Fruit fly (Drosophila melanogaster): ENCODE results near the gene CG7214.

The CG7214 gene

DNA sequence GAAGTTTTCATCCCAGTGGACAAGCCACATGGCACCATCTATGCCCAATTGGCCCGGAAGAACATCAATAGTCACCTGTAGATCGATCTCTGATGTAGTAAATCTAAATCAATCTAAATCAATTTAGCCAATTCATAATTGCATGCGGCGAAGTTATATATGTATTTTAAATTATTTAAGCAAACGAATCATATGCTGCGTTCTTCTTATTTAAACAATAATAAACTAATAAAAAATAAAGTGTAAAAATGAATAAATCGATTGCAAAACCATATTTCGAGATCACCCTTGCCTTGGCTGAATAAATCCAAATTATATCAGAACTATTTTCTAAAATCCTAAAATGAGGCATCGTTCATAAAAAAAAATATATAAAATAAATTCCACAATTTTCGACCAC lies 36.5 kb upstream of the CG7214 start, which contains the start of gene CG7164:
Gene CG7164 (plus strand): TSS at position 301 of the 400 bp plus-strand sequence.
- TF ChIP-seq toe (GFP tag; optimal IDR thresholded peaks at IDR 0.05) (no peak), CG33017 (tag; optimal IDR thresholded peaks at IDR 0.05) (no peak), CG1620 (GFP tag; optimal IDR thresholded peaks at IDR 0.05) (no peak), Hr96 (GFP tag; optimal IDR thresholded peaks at IDR 0.05) (no peak), CG14711 (tag; optimal IDR thresholded peaks at IDR 0.05) (no peak), kay (GFP tag; ENCODE audit: borderline replicate concordance) (no peak), bab1 (GFP tag; optimal IDR thresholded peaks at IDR 0.05) (no peak), tj (GFP tag; optimal IDR thresholded peaks at IDR 0.05) (no peak), pad (GFP tag; optimal IDR thresholded peaks at IDR 0.05) (no peak), CG12768 (GFP tag; optimal IDR thresholded peaks at IDR 0.05) (no peak), Mnt (GFP tag; optimal IDR thresholded peaks at IDR 0.05) (no peak), cnc (optimal IDR thresholded peaks at IDR 0.05) (no peak), CG5204 (GFP tag; optimal IDR thresholded peaks at IDR 0.05) (no peak)

DNA sequence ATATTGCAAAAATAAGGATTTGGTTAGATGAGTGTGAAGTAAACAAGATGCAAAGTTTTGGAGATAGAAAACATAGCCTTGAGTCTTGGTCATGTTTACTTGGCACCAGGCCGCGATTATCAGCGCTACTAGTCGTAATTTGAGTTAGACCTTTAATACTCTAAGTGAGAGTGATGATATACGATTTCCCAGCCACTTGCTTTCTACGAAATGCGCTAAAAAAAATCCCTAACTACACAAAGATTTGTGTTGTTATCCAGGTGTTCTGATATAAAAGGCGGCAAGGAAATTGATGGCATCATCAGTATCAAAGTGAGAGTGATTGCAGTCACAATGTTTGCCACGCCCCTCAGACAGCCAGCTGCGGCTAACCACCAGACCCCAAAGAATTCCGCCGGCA lies 35.1 kb upstream of the CG7214 start, which contains the start of gene Uro:
Gene Uro (plus strand): TSS at position 301 of the 400 bp plus-strand sequence.
- peak; percentile 28 for TF ChIP-seq cic (GFP tag; optimal IDR thresholded peaks at IDR 0.05)
- peak; percentile 41 for TF ChIP-seq kay (GFP tag; ENCODE audit: borderline replicate concordance)
- no peak for TF ChIP-seq CG5204 (GFP tag; optimal IDR thresholded peaks at IDR 0.05)
- TF ChIP-seq CG1620 (GFP tag; optimal IDR thresholded peaks at IDR 0.05) = no peak
- TF ChIP-seq CG12768 (GFP tag; optimal IDR thresholded peaks at IDR 0.05) = no peak
- no peak for TF ChIP-seq CG7101 (tag; optimal IDR thresholded peaks at IDR 0.05)
- no peak for TF ChIP-seq CG33017 (tag; optimal IDR thresholded peaks at IDR 0.05)
- no peak for TF ChIP-seq cnc (optimal IDR thresholded peaks at IDR 0.05)
- no peak for TF ChIP-seq Hr96 (GFP tag; optimal IDR thresholded peaks at IDR 0.05)
- no peak for TF ChIP-seq CG11617 (GFP tag; optimal IDR thresholded peaks at IDR 0.05)

DNA sequence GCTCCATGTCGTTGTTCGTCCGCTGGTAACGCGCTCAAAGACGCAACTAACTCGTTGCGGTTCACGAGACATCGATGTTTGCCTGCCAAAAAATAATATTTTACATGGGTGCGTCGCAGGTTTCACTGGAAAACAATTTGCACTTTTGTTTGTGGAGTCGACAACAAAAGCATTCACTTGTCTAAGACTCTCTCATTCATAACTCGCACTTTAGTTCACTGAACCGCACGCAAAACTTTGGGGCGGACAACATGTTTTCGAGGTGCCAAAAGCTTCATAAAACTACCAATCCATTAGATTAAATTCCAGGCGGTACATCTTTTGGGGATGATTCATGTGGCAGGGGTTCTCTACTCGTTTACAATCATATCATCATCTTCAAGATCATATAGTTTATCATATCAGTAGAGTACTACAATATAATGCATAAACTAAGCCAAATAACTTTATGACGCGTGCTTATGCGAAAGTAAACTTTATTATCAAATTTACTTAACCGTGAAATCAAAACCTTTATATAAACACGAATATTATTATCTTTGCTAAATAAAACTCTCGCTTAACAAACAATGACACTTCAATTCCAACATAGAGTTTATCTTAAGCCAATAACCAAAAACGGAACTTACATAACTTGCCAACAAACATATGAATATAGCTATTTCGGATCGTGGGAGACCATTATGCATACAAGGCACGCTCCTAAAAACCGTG lies 33.5 kb upstream of the CG7214 start, which contains the start of gene CG7179:
Gene CG7179 (minus strand): TSS at position 51 of the 714 bp plus-strand sequence.
- TF ChIP-seq tj (GFP tag; optimal IDR thresholded peaks at IDR 0.05) = no peak

DNA sequence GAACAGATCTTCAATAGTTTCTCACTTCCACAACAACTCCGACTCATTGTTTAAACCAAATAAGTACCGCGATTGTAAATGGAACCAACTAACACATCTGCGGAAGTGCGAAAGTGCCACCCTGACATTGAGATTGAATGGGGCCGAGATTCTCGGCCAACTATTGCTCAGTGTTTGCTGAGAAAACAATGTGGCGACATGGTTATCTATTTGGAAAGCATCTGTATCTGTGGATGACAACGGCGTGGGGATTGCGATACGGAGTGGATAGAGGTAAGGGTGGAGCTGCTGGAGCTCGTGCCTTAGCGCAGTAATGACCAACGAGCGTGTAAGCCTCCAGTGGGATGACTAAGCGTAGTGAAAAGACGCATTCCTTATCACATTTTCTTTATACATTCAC lies 30.6 kb upstream of the CG7214 start:
- no peak for TF ChIP-seq tj (GFP tag; optimal IDR thresholded peaks at IDR 0.05)
- peak; percentile 53 for TF ChIP-seq CG7045 (GFP tag; optimal IDR thresholded peaks at IDR 0.05)
- TF ChIP-seq pad (GFP tag; optimal IDR thresholded peaks at IDR 0.05) = no peak
- peak; percentile 0 for TF ChIP-seq CG7101 (tag; optimal IDR thresholded peaks at IDR 0.05)
- peak; percentile 65 for TF ChIP-seq cic (GFP tag; optimal IDR thresholded peaks at IDR 0.05)
- no peak for TF ChIP-seq CG1620 (GFP tag; optimal IDR thresholded peaks at IDR 0.05)

DNA sequence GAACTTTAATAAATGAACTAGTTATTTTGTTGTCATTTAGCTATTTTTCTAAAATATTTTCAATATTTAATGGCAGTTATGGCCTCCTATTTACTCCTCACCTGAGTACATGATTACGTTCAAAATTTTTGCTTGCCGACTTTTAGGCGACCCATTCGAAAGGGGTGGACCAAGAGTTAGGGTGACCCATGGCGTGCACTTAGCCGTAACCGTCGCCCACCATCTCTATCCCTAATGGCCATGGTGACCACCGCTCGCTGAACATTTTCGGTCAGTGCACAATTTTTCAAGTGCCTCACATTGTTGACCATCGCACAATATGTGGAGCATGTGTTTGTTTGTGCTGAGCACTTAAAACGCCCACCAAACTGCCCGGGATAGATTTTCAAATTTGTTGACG lies 27.3 kb upstream of the CG7214 start:
- TF ChIP-seq Hr96 (GFP tag; optimal IDR thresholded peaks at IDR 0.05) (no peak), CG14711 (tag; optimal IDR thresholded peaks at IDR 0.05) (no peak), tj (GFP tag; optimal IDR thresholded peaks at IDR 0.05) (no peak), CG7045 (GFP tag; optimal IDR thresholded peaks at IDR 0.05) (no peak), bab1 (GFP tag; optimal IDR thresholded peaks at IDR 0.05) (no peak), ovo (GFP tag; optimal IDR thresholded peaks at IDR 0.05) (no peak), CG12768 (GFP tag; optimal IDR thresholded peaks at IDR 0.05) (no peak)

DNA sequence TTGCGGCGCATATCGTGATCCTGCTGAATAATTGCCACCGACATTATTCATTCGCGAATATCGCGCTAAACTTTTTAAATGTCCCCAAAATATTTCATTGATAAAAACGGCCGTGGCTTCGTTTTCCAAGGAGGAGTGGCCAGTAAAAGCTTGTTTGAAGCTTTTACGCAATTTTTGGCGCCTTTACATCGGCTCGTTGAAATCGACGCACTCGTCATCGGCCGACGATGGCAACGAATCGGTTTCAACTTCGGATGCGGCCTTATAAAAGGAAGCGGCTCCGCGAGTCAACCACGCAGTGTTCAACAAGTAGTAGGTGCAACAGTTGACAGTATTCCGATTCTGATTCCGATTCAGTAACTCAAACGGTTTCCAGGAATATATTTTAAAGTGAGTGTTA lies 22.7 kb upstream of the CG7214 start, which contains the start of gene CG7191:
Gene CG7191 (plus strand): TSS at position 301 of the 400 bp plus-strand sequence.
- TF ChIP-seq Clk (GFP tag; optimal IDR thresholded peaks at IDR 0.05) = no peak
- no peak for TF ChIP-seq ovo (GFP tag; optimal IDR thresholded peaks at IDR 0.05)
- no peak for TF ChIP-seq CG7101 (tag; optimal IDR thresholded peaks at IDR 0.05)
- TF ChIP-seq bab1 (GFP tag; optimal IDR thresholded peaks at IDR 0.05) = no peak
- no peak for TF ChIP-seq Mnt (GFP tag; optimal IDR thresholded peaks at IDR 0.05)
- TF ChIP-seq kay (GFP tag; ENCODE audit: borderline replicate concordance) = no peak
- no peak for TF ChIP-seq pad (GFP tag; optimal IDR thresholded peaks at IDR 0.05)
- TF ChIP-seq CG12768 (GFP tag; optimal IDR thresholded peaks at IDR 0.05) = no peak
- TF ChIP-seq cnc (optimal IDR thresholded peaks at IDR 0.05) = no peak
- TF ChIP-seq CG7045 (GFP tag; optimal IDR thresholded peaks at IDR 0.05) = no peak
- TF ChIP-seq CG1620 (GFP tag; optimal IDR thresholded peaks at IDR 0.05) = no peak
- TF ChIP-seq CG11617 (GFP tag; optimal IDR thresholded peaks at IDR 0.05) = no peak
- TF ChIP-seq CG5204 (GFP tag; optimal IDR thresholded peaks at IDR 0.05) = no peak
- TF ChIP-seq CG14711 (tag; optimal IDR thresholded peaks at IDR 0.05) = no peak
- TF ChIP-seq toe (GFP tag; optimal IDR thresholded peaks at IDR 0.05) = no peak
- no peak for TF ChIP-seq tj (GFP tag; optimal IDR thresholded peaks at IDR 0.05)
- no peak for TF ChIP-seq cic (GFP tag; optimal IDR thresholded peaks at IDR 0.05)
- no peak for TF ChIP-seq CG33017 (tag; optimal IDR thresholded peaks at IDR 0.05)

DNA sequence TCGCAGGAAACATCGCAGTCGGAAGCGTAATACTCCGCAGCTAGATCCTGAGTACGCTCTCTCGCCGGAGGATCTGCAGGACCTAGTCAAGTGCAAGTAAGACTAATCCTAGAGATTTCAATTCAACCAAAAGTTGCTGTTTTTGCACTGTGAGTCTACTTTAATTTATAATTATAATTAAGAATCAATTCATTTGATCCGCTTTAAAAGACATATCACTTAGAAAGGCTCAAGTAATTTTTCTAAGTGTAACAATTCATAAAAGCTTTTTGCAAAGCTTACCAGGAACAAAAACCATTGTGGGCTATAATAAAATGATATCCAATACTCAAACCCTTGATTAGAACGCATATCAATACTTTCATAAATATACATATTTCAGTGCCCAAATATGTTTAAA lies 12.2 kb upstream of the CG7214 start:
- TF ChIP-seq CG14711 (tag; optimal IDR thresholded peaks at IDR 0.05) (no peak), ovo (GFP tag; optimal IDR thresholded peaks at IDR 0.05) (no peak), bab1 (GFP tag; optimal IDR thresholded peaks at IDR 0.05) (no peak), cnc (optimal IDR thresholded peaks at IDR 0.05) (no peak), CG12768 (GFP tag; optimal IDR thresholded peaks at IDR 0.05) (no peak), toe (GFP tag; optimal IDR thresholded peaks at IDR 0.05) (no peak), Hr96 (GFP tag; optimal IDR thresholded peaks at IDR 0.05) (no peak), tj (GFP tag; optimal IDR thresholded peaks at IDR 0.05) (no peak), pad (GFP tag; optimal IDR thresholded peaks at IDR 0.05) (no peak)

All from whole organism, adult.